Worm (Caenorhabditis elegans): Measurements from ENCODE around the gene F54D12.10.
A peak's percentile ranks its signal among the peaks of the same experiment; 100 is the strongest.

DNA sequence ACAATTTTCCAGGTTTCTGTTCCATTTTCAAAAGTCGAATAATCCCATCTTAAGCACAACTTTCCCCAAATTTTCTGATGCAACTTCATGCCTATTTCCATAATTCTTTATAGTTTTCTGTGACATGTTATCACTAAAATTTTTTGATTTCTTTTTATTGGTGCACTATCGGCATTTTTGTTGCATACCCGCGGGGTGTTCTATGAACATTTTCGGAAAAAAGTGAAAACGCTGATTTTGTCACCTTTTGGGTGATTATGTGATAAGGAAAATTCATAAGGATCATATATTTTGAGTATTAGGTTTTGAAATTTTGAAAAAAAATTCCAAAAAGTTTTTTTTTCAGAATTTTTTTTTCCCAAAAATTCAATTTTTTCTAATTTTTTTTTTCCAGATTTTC, 8.3 kb upstream of the F54D12.10 start, which contains the start of gene aat-7:
- TF ChIP-seq elt-2 (tag; optimal IDR thresholded peaks at IDR 0.05) (peak; percentile 92), nhr-28 (tag; optimal IDR thresholded peaks at IDR 0.05) (no peak), nhr-77 (tag; optimal IDR thresholded peaks at IDR 0.05) (no peak), jun-1 (tag; optimal IDR thresholded peaks at IDR 0.05) (peak; percentile 11), nhr-25 (tag; optimal IDR thresholded peaks at IDR 0.05) (no peak), zag-1 (tag; optimal IDR thresholded peaks at IDR 0.05) (no peak), ceh-28 (tag; optimal IDR thresholded peaks at IDR 0.05) (no peak), lin-15B (tag; optimal IDR thresholded peaks at IDR 0.05) (no peak)
